Fruit fly (Drosophila melanogaster) whole organism, embryonic: Measurements from ENCODE around the gene Try29F.
A peak's percentile ranks its signal among the peaks of the same experiment; 100 is the strongest.

Experiments
- CG10431 ChIP-seq: fragments of 200-800 bp; sonication (Bioruptor generic); optimal IDR thresholded peaks from 3 replicates; lab custom pipeline; 2018; ENCODE audit warnings: missing biosample characterization, mild to moderate bottlenecking, missing genetic modification characterization
- CG12071 ChIP-seq: fragments of 200-800 bp; sonication (Bioruptor generic); optimal IDR thresholded peaks from 3 replicates; lab custom pipeline; 2018; ENCODE audit warnings: missing biosample characterization, mild to moderate bottlenecking, missing genetic modification characterization
- CG12104 ChIP-seq: fragments of 200-800 bp; sonication (Bioruptor generic); optimal IDR thresholded peaks from 3 replicates; lab custom pipeline; 2016; ENCODE audit warnings: missing biosample characterization, missing genetic modification characterization
- CG12155 ChIP-seq: fragments of 200-800 bp; sonication (Bioruptor generic); optimal IDR thresholded peaks from 3 replicates; lab custom pipeline; 2016; ENCODE audit warnings: missing biosample characterization, missing genetic modification characterization
- CG12659 ChIP-seq: fragments of 200-800 bp; sonication (Bioruptor generic); optimal IDR thresholded peaks from 3 replicates; lab custom pipeline; 2017; ENCODE audit warnings: mild to moderate bottlenecking, missing biosample characterization, missing genetic modification reagents, missing genetic modification characterization
- CG13287 ChIP-seq: fragments of 200-800 bp; sonication (Bioruptor generic); IDR thresholded peaks from 2 replicates; pipeline ENCODE4 v1.3.6; 2022; ENCODE audit warnings: missing biosample characterization, missing genetic modification characterization; ENCODE audit not compliant: partially characterized antibody
- CG15011 ChIP-seq: fragments of 200-800 bp; sonication (Bioruptor generic); optimal IDR thresholded peaks from 3 replicates; lab custom pipeline; 2018; ENCODE audit warnings: missing biosample characterization, mild to moderate bottlenecking, missing genetic modification characterization
- CG15601 ChIP-seq: fragments of 200-800 bp; sonication (Bioruptor generic); optimal IDR thresholded peaks from 3 replicates; lab custom pipeline; 2019; ENCODE audit warnings: missing biosample characterization, mild to moderate bottlenecking, missing genetic modification characterization, moderate library complexity
- CG1603 ChIP-seq: fragments of 200-800 bp; sonication (Bioruptor generic); optimal IDR thresholded peaks from 2 replicates; lab custom pipeline; 2019; ENCODE audit warnings: missing biosample characterization, mild to moderate bottlenecking, missing genetic modification characterization, moderate library complexity
- CG16863 ChIP-seq: fragments of 200-800 bp; sonication (Bioruptor generic); optimal IDR thresholded peaks from 3 replicates; lab custom pipeline; 2016; ENCODE audit warnings: missing biosample characterization, missing genetic modification characterization
- CG17328 ChIP-seq: fragments of 200-800 bp; sonication (Bioruptor generic); IDR thresholded peaks from 2 replicates; pipeline ENCODE4 v1.3.6; 2022; ENCODE audit warnings: missing biosample characterization, missing genetic modification characterization
- CG17612 ChIP-seq: fragments of 200-800 bp; sonication (Bioruptor generic); IDR thresholded peaks from 2 replicates; pipeline ENCODE4 v1.3.6; 2022; ENCODE audit warnings: missing biosample characterization, missing genetic modification characterization
- CG1832 ChIP-seq: fragments of 200-800 bp; sonication (Bioruptor generic); optimal IDR thresholded peaks from 2 replicates; lab custom pipeline; 2017; ENCODE audit warnings: missing biosample characterization, mild to moderate bottlenecking, missing genetic modification characterization, inconsistent platforms
- CG18476 ChIP-seq: fragments of 200-800 bp; sonication (Bioruptor generic); optimal IDR thresholded peaks from 2 replicates; lab custom pipeline; 2016; ENCODE audit warnings: missing biosample characterization, mild to moderate bottlenecking, missing genetic modification characterization
- CG18764 ChIP-seq: fragments of 200-800 bp; sonication (Bioruptor generic); optimal IDR thresholded peaks from 3 replicates; lab custom pipeline; 2016; ENCODE audit warnings: missing biosample characterization, missing genetic modification characterization
- CG4282 ChIP-seq: fragments of 200-800 bp; sonication (Bioruptor generic); optimal IDR thresholded peaks from 2 replicates; lab custom pipeline; 2016; ENCODE audit warnings: missing biosample characterization, missing genetic modification characterization
- CG7745 ChIP-seq: fragments of 200-800 bp; sonication (Bioruptor generic); optimal IDR thresholded peaks from 2 replicates; lab custom pipeline; 2018; ENCODE audit warnings: missing biosample characterization, mild to moderate bottlenecking, missing genetic modification characterization, moderate library complexity
- CG7839 ChIP-seq: fragments of 200-800 bp; sonication (Bioruptor generic); optimal IDR thresholded peaks from 3 replicates; lab custom pipeline; 2018; ENCODE audit warnings: missing biosample characterization, mild to moderate bottlenecking, missing genetic modification characterization, moderate library complexity
- CG8359 ChIP-seq: fragments of 200-800 bp; sonication (Bioruptor generic); optimal IDR thresholded peaks from 2 replicates; lab custom pipeline; 2017; ENCODE audit warnings: missing biosample characterization, mild to moderate bottlenecking, missing genetic modification characterization, borderline replicate concordance
- CG9932 ChIP-seq: fragments of 200-800 bp; sonication (Bioruptor generic); IDR thresholded peaks from 2 replicates; pipeline ENCODE4 v1.3.6; 2022; ENCODE audit warnings: missing biosample characterization, missing genetic modification characterization
- Dbx ChIP-seq: fragments of 200-800 bp; sonication (Bioruptor generic); IDR thresholded peaks from 3 replicates; pipeline ENCODE4 v1.3.6; 2022; ENCODE audit warnings: missing biosample characterization, missing genetic modification characterization
- Fer1 ChIP-seq: fragments of 200-800 bp; sonication (Bioruptor generic); optimal IDR thresholded peaks from 2 replicates; lab custom pipeline; 2017; ENCODE audit warnings: missing biosample characterization, mild to moderate bottlenecking, missing genetic modification characterization
- Gsc ChIP-seq: fragments of 200-800 bp; sonication (Bioruptor generic); IDR thresholded peaks from 2 replicates; pipeline ENCODE4 v1.3.6; 2022; ENCODE audit warnings: missing biosample characterization, missing genetic modification characterization
- HLH4C ChIP-seq: fragments of 200-800 bp; sonication (Bioruptor generic); IDR thresholded peaks from 3 replicates; pipeline ENCODE4 v1.3.6; 2022; ENCODE audit warnings: missing biosample characterization, missing genetic modification characterization; ENCODE audit not compliant: partially characterized antibody
- MTF-1 ChIP-seq: fragments of 200-800 bp; sonication (Bioruptor generic); optimal IDR thresholded peaks from 2 replicates; lab custom pipeline; 2018; ENCODE audit warnings: missing biosample characterization, mild to moderate bottlenecking, missing genetic modification characterization, borderline replicate concordance
- Max ChIP-seq: fragments of 200-800 bp; sonication (Bioruptor generic); optimal IDR thresholded peaks from 2 replicates; lab custom pipeline; 2016; ENCODE audit warnings: missing biosample characterization, mild to moderate bottlenecking, missing genetic modification characterization
- Meics ChIP-seq: fragments of 200-800 bp; sonication (Bioruptor generic); optimal IDR thresholded peaks from 2 replicates; lab custom pipeline; 2017; ENCODE audit warnings: missing biosample characterization, mild to moderate bottlenecking, missing genetic modification characterization
- Sin3A ChIP-seq: fragments of >200 bp; optimal IDR thresholded peaks from 2 replicates; lab custom pipeline; 2018
- Vsx1 ChIP-seq: fragments of 200-800 bp; sonication (Bioruptor generic); optimal IDR thresholded peaks from 2 replicates; lab custom pipeline; 2017; ENCODE audit warnings: missing biosample characterization, mild to moderate bottlenecking, missing genetic modification characterization, missing genetic modification reagents
- YL-1 ChIP-seq: fragments of 200-800 bp; sonication (Bioruptor generic); optimal IDR thresholded peaks from 3 replicates; lab custom pipeline; 2017; ENCODE audit warnings: missing biosample characterization, mild to moderate bottlenecking, missing genetic modification characterization
- ab ChIP-seq: fragments of 200-800 bp; sonication (Bioruptor generic); optimal IDR thresholded peaks from 2 replicates; lab custom pipeline; 2016; ENCODE audit warnings: missing biosample characterization, missing genetic modification characterization
- corto ChIP-seq: fragments of 200-800 bp; sonication (Bioruptor generic); optimal IDR thresholded peaks from 2 replicates; lab custom pipeline; 2016; ENCODE audit warnings: missing biosample characterization, mild to moderate bottlenecking, missing genetic modification characterization, moderate library complexity
- ems ChIP-seq: fragments of 200-800 bp; sonication (Bioruptor generic); optimal IDR thresholded peaks from 3 replicates; lab custom pipeline; 2016; ENCODE audit warnings: missing biosample characterization, missing genetic modification characterization
- eyg ChIP-seq: fragments of 200-800 bp; sonication (Bioruptor generic); optimal IDR thresholded peaks from 3 replicates; lab custom pipeline; 2016; ENCODE audit warnings: missing biosample characterization, missing genetic modification characterization
- fu2 ChIP-seq: fragments of 200-800 bp; sonication (Bioruptor generic); optimal IDR thresholded peaks from 2 replicates; lab custom pipeline; 2016; ENCODE audit warnings: missing biosample characterization, missing genetic modification characterization
- hbn ChIP-seq: fragments of 200-800 bp; sonication (Bioruptor generic); IDR thresholded peaks from 2 replicates; pipeline ENCODE4 v1.3.6; 2022; ENCODE audit warnings: missing biosample characterization, missing genetic modification characterization; ENCODE audit not compliant: partially characterized antibody
- her ChIP-seq: fragments of 200-800 bp; sonication (Bioruptor generic); optimal IDR thresholded peaks from 2 replicates; lab custom pipeline; 2016; ENCODE audit warnings: missing biosample characterization, missing genetic modification characterization
- klu ChIP-seq: fragments of 200-800 bp; sonication (Bioruptor generic); IDR thresholded peaks from 2 replicates; pipeline ENCODE4 v1.3.6; 2022; ENCODE audit warnings: missing biosample characterization, missing genetic modification characterization
- mld ChIP-seq: fragments of 200-800 bp; sonication (Bioruptor generic); IDR thresholded peaks from 3 replicates; pipeline ENCODE4 v1.3.6; 2022; ENCODE audit warnings: missing biosample characterization, missing genetic modification characterization; ENCODE audit not compliant: partially characterized antibody
- nau ChIP-seq: fragments of 200-800 bp; sonication (Bioruptor generic); optimal IDR thresholded peaks from 3 replicates; lab custom pipeline; 2017; ENCODE audit warnings: missing biosample characterization, mild to moderate bottlenecking, missing genetic modification characterization, missing genetic modification reagents
- oc ChIP-seq: fragments of 200-800 bp; sonication (Bioruptor generic); optimal IDR thresholded peaks from 2 replicates; lab custom pipeline; 2018; ENCODE audit warnings: missing biosample characterization, mild to moderate bottlenecking, missing genetic modification characterization, moderate library complexity
- otp ChIP-seq: fragments of 200-800 bp; sonication (Bioruptor generic); IDR thresholded peaks from 3 replicates; pipeline ENCODE4, ENCODE4 v1.3.6; 2022; ENCODE audit warnings: missing biosample characterization, missing genetic modification characterization
- pita ChIP-seq: fragments of 200-800 bp; sonication (Bioruptor generic); optimal IDR thresholded peaks from 2 replicates; lab custom pipeline; 2017; ENCODE audit warnings: missing biosample characterization, mild to moderate bottlenecking, missing genetic modification characterization
- pzg ChIP-seq: fragments of 200-800 bp; sonication (Bioruptor generic); optimal IDR thresholded peaks from 3 replicates; lab custom pipeline; 2018; ENCODE audit warnings: missing biosample characterization, mild to moderate bottlenecking, missing genetic modification characterization, moderate library complexity
- repo ChIP-seq: fragments of 200-800 bp; sonication (Bioruptor generic); optimal IDR thresholded peaks from 2 replicates; lab custom pipeline; 2016; ENCODE audit warnings: missing biosample characterization, missing genetic modification characterization
- sc ChIP-seq, 3 experiments: fragments of >200 bp in 2 of 3; fragments of 200-800 bp in 1 of 3; sonication (Bioruptor generic) in 1 of 3; optimal IDR thresholded peaks; 2 replicates in 2 of 3; 3 replicates in 1 of 3; lab custom pipeline; 2017; ENCODE audit warnings: mild to moderate bottlenecking in 1 of 3, missing biosample characterization in 1 of 3, missing genetic modification characterization in 1 of 3, missing genetic modification reagents in 1 of 3
- stc ChIP-seq: fragments of 200-800 bp; sonication (Bioruptor generic); IDR thresholded peaks from 2 replicates; pipeline ENCODE4 v1.3.6; 2022; ENCODE audit warnings: missing biosample characterization, missing genetic modification characterization
- wor ChIP-seq: fragments of 200-800 bp; sonication (Bioruptor generic); IDR thresholded peaks from 2 replicates; pipeline ENCODE4 v1.3.6; 2022; ENCODE audit warnings: missing biosample characterization, missing genetic modification characterization

Gene Try29F

DNA sequence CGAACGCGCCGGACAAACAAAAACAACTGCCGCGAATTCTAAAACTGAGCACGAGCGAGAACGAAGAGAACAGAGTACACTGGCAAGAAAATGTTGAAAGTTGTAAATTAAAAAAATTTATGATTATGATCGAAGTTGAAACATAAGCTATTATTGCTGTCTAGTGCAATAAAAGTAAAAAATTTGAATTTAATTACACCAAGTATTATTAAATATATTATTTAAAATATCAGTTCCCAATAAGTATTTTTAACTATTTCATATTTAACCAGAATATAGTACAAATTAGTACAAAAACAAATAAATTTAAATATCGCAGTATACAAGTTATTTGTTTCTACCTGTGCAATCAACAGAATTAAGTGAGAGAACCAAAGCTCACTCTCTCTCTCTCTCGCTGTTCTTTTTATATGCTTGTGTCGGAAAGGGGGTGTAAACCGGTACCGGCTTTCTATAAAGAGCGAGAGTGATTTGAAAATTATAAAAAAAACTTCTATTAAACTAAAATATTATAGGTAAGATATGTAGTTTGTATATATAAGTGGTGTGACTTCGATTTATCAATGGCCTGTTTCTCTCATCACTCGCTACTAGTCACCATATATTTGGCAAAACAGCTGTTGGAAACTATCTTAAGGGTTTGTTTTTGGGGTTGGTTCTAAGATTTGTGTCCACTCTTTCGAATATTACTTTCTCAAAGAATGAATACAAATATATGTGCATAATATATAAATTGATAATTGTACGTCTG, 47.0 kb upstream of the Try29F start, which contains the start of gene C1GalTA (continued):
- TF ChIP-seq CG15601 (tag; lab: Kevin White, UChicago) (peak; percentile 97), repo (GFP tag; lab: Kevin White, UChicago) (no peak), CG15011 (GFP tag; lab: Kevin White, UChicago) (peak; percentile 97), Dbx (GFP tag; lab: Robert Waterston, UW) (peak; percentile 96), CG8359 (GFP tag; lab: Kevin White, UChicago) (peak; percentile 90), CG17612 (GFP tag; lab: Robert Waterston, UW) (peak; percentile 87), Sin3A (no peak), CG17328 (GFP tag; lab: Robert Waterston, UW) (peak; percentile 96), mld (GFP tag; lab: Robert Waterston, UW) (no peak), stc (GFP tag; lab: Robert Waterston, UW) (peak; percentile 96), HLH4C (GFP tag; lab: Robert Waterston, UW) (no peak), corto (GFP tag; lab: Kevin White, UChicago) (peak; percentile 59), pzg (peak; percentile 6), CG12659 (GFP tag; lab: Kevin White, UChicago) (peak; percentile 99), CG9932 (GFP tag; lab: Robert Waterston, UW) (peak; percentile 92), Gsc (GFP tag; lab: Robert Waterston, UW) (no peak), CG18764 (peak; percentile 94), CG7839 (tag; lab: Kevin White, UChicago) (peak; percentile 99), pita (no peak), Fer1 (GFP tag; lab: Kevin White, UChicago) (peak; percentile 98), Meics (GFP tag; lab: Kevin White, UChicago) (peak; percentile 99), ems (GFP tag; lab: Kevin White, UChicago) (peak; percentile 64), CG12104 (peak; percentile 97), CG10431 (GFP tag; lab: Kevin White, UChicago) (peak; percentile 94), klu (GFP tag; lab: Robert Waterston, UW) (peak; percentile 96), CG4282 (no peak), wor (GFP tag; lab: Robert Waterston, UW) (peak; percentile 90), sc (optimal IDR thresholded peaks at IDR 0.05; lab: Kevin White, UChicago) (no peak), sc (GFP tag; optimal IDR thresholded peaks at IDR 0.05; lab: Kevin White, UChicago) (peak; percentile 97), CG1603 (peak; percentile 6), CG1832 (GFP tag; lab: Kevin White, UChicago) (no peak), CG18476 (GFP tag; lab: Kevin White, UChicago) (peak; percentile 87), CG13287 (GFP tag; lab: Robert Waterston, UW) (no peak), Max (GFP tag; lab: Kevin White, UChicago) (peak; percentile 90), oc (tag; lab: Kevin White, UChicago) (peak; percentile 98), hbn (GFP tag; lab: Robert Waterston, UW) (no peak), her (GFP tag; lab: Kevin White, UChicago) (peak; percentile 25), otp (GFP tag; lab: Robert Waterston, UW) (peak; percentile 68; the same call in 1 of the 3 replicates), CG12071 (GFP tag; lab: Kevin White, UChicago) (peak; percentile 80), nau (peak; percentile 93), CG7745 (tag; lab: Kevin White, UChicago) (peak; percentile 35), ab (GFP tag; lab: Kevin White, UChicago) (peak; percentile 22), CG12155 (GFP tag; lab: Kevin White, UChicago) (peak; percentile 93), YL-1 (GFP tag; lab: Kevin White, UChicago) (peak; percentile 90), Vsx1 (peak; percentile 90), CG16863 (GFP tag; lab: Kevin White, UChicago) (peak; percentile 56), eyg (peak; percentile 40), fu2 (GFP tag; lab: Kevin White, UChicago) (no peak), MTF-1 (GFP tag; lab: Kevin White, UChicago) (peak; percentile 85)
